Fruit fly (Drosophila melanogaster) whole organism, embryonic: ENCODE data around the gene dome.

Experiments used
- Atf3 ChIP-seq: fragments of 200-800 bp; sonication (Bioruptor generic); optimal IDR thresholded peaks from 3 replicates; lab custom pipeline; 2016; ENCODE audit warnings: missing biosample characterization, missing genetic modification characterization
- CG10979 ChIP-seq: fragments of 200-800 bp; sonication (Bioruptor generic); optimal IDR thresholded peaks from 2 replicates; lab custom pipeline; 2018; ENCODE audit warnings: missing biosample characterization, mild to moderate bottlenecking, missing genetic modification characterization, moderate library complexity
- CG12071 ChIP-seq: fragments of 200-800 bp; sonication (Bioruptor generic); optimal IDR thresholded peaks from 3 replicates; lab custom pipeline; 2018; ENCODE audit warnings: missing biosample characterization, mild to moderate bottlenecking, missing genetic modification characterization
- CG12155 ChIP-seq: fragments of 200-800 bp; sonication (Bioruptor generic); optimal IDR thresholded peaks from 3 replicates; lab custom pipeline; 2016; ENCODE audit warnings: missing biosample characterization, missing genetic modification characterization
- CG12219 ChIP-seq: fragments of 200-800 bp; sonication (Bioruptor generic); optimal IDR thresholded peaks from 3 replicates; lab custom pipeline; 2018; ENCODE audit warnings: missing biosample characterization, mild to moderate bottlenecking, missing genetic modification characterization
- CG12236 ChIP-seq: fragments of 200-800 bp; sonication (Bioruptor generic); optimal IDR thresholded peaks from 2 replicates; lab custom pipeline; 2016; ENCODE audit warnings: missing biosample characterization, missing genetic modification characterization
- CG12769 ChIP-seq: fragments of 200-800 bp; sonication (Bioruptor generic); optimal IDR thresholded peaks from 2 replicates; lab custom pipeline; 2019; ENCODE audit warnings: missing biosample characterization, mild to moderate bottlenecking, missing genetic modification characterization, moderate library complexity
- CG13424 ChIP-seq: fragments of 200-800 bp; sonication (Bioruptor generic); optimal IDR thresholded peaks from 2 replicates; lab custom pipeline; 2019; ENCODE audit warnings: missing biosample characterization, mild to moderate bottlenecking, missing genetic modification characterization, moderate library complexity
- CG13624 ChIP-seq: fragments of 200-800 bp; sonication (Bioruptor generic); optimal IDR thresholded peaks from 2 replicates; lab custom pipeline; 2016; ENCODE audit warnings: missing biosample characterization, missing genetic modification characterization
- CG14860 ChIP-seq: fragments of 200-800 bp; sonication (Bioruptor generic); IDR thresholded peaks from 3 replicates; pipeline ENCODE4 v1.3.6; 2022; ENCODE audit warnings: missing biosample characterization, missing genetic modification characterization; ENCODE audit not compliant: partially characterized antibody
- CG15269 ChIP-seq: fragments of 200-800 bp; sonication (Bioruptor generic); optimal IDR thresholded peaks from 2 replicates; lab custom pipeline; 2018; ENCODE audit warnings: missing biosample characterization, mild to moderate bottlenecking, missing genetic modification characterization, moderate library complexity
- CG2129 ChIP-seq: fragments of 200-800 bp; sonication (Bioruptor generic); IDR thresholded peaks from 2 replicates; pipeline ENCODE4 v1.3.6; 2022; ENCODE audit warnings: missing biosample characterization, missing genetic modification characterization; ENCODE audit not compliant: partially characterized antibody
- CG2712 ChIP-seq: fragments of 200-800 bp; optimal IDR thresholded peaks from 3 replicates; lab custom pipeline; 2019; ENCODE audit warnings: missing biosample characterization, mild to moderate bottlenecking, missing genetic modification characterization, moderate library complexity
- CG31441 ChIP-seq: fragments of 200-800 bp; sonication (Bioruptor generic); IDR thresholded peaks from 2 replicates; pipeline ENCODE4 v1.3.6; 2022; ENCODE audit warnings: missing biosample characterization, missing genetic modification characterization
- CG42726 ChIP-seq: fragments of 200-800 bp; sonication (Bioruptor generic); IDR thresholded peaks from 2 replicates; pipeline ENCODE4 v1.3.6; 2022; ENCODE audit warnings: missing biosample characterization, missing genetic modification characterization; ENCODE audit not compliant: partially characterized antibody
- CG4854 ChIP-seq: fragments of 200-800 bp; sonication (Bioruptor generic); optimal IDR thresholded peaks from 2 replicates; lab custom pipeline; 2016; ENCODE audit warnings: missing biosample characterization, missing genetic modification characterization, inconsistent platforms
- CG7372 ChIP-seq: fragments of 200-800 bp; sonication (Bioruptor generic); IDR thresholded peaks from 2 replicates; pipeline ENCODE4 v1.3.6; 2022; ENCODE audit warnings: missing biosample characterization, missing genetic modification characterization
- CG7928 ChIP-seq: fragments of 200-800 bp; sonication (Bioruptor generic); optimal IDR thresholded peaks from 2 replicates; lab custom pipeline; 2017; ENCODE audit warnings: missing biosample characterization, mild to moderate bottlenecking, missing genetic modification characterization
- Dip2 ChIP-seq: fragments of 200-800 bp; sonication (Bioruptor generic); IDR thresholded peaks from 2 replicates; pipeline ENCODE4 v1.3.6; 2022; ENCODE audit warnings: missing biosample characterization, missing genetic modification characterization
- Doc3 ChIP-seq: fragments of 200-800 bp; sonication (Bioruptor generic); IDR thresholded peaks from 3 replicates; pipeline ENCODE4 v1.3.6; 2022; ENCODE audit warnings: missing biosample characterization, missing genetic modification characterization; ENCODE audit not compliant: partially characterized antibody
- E2f1 ChIP-seq: fragments of 200-800 bp; sonication (Bioruptor generic); IDR thresholded peaks from 2 replicates; pipeline ENCODE4 v1.3.6; 2022; ENCODE audit warnings: missing biosample characterization, missing genetic modification characterization
- H15 ChIP-seq: fragments of 200-800 bp; sonication (Bioruptor generic); IDR thresholded peaks from 3 replicates; pipeline ENCODE4 v1.3.6; 2022; ENCODE audit warnings: missing biosample characterization, missing genetic modification characterization
- Hr39 ChIP-seq: fragments of >200 bp; optimal IDR thresholded peaks from 2 replicates; lab custom pipeline; 2017
- Hr78 ChIP-seq, 2 experiments: fragments of 200-800 bp in 1 of 2; fragments of >200 bp in 1 of 2; sonication (Bioruptor generic) in 1 of 2; optimal IDR thresholded peaks; 2 replicates each; lab custom pipeline; 2017 to 2019; ENCODE audit warnings: missing biosample characterization in 2 of 2, missing genetic modification characterization in 2 of 2, mild to moderate bottlenecking in 1 of 2, moderate library complexity in 1 of 2
- Mad ChIP-seq: fragments of 200-800 bp; sonication (Bioruptor generic); optimal IDR thresholded peaks from 2 replicates; lab custom pipeline; 2016; ENCODE audit warnings: missing biosample characterization, missing genetic modification characterization
- Mes4 ChIP-seq: fragments of 200-800 bp; sonication (Bioruptor generic); optimal IDR thresholded peaks from 2 replicates; lab custom pipeline; 2016; ENCODE audit warnings: missing biosample characterization, missing genetic modification characterization
- Opbp ChIP-seq: fragments of 200-800 bp; sonication (Bioruptor generic); IDR thresholded peaks from 3 replicates; pipeline ENCODE4 v1.3.6; 2022; ENCODE audit warnings: missing biosample characterization, missing genetic modification characterization; ENCODE audit not compliant: partially characterized antibody
- PHDP ChIP-seq: fragments of 200-800 bp; sonication (Bioruptor generic); optimal IDR thresholded peaks from 3 replicates; lab custom pipeline; 2018; ENCODE audit warnings: missing biosample characterization, mild to moderate bottlenecking, missing genetic modification characterization, moderate library complexity
- Side ChIP-seq: fragments of 200-800 bp; sonication (Bioruptor generic); optimal IDR thresholded peaks from 2 replicates; lab custom pipeline; 2016; ENCODE audit warnings: missing biosample characterization, missing genetic modification characterization
- Xrp1 ChIP-seq: fragments of 200-800 bp; sonication (Bioruptor generic); IDR thresholded peaks from 2 replicates; pipeline ENCODE4 v1.3.6; 2022; ENCODE audit warnings: missing biosample characterization, missing genetic modification characterization
- ac ChIP-seq: fragments of 200-800 bp; sonication (Bioruptor generic); optimal IDR thresholded peaks from 3 replicates; lab custom pipeline; 2017; ENCODE audit warnings: missing biosample characterization, mild to moderate bottlenecking, missing genetic modification characterization
- dan ChIP-seq: fragments of 200-800 bp; sonication (Bioruptor generic); IDR thresholded peaks from 2 replicates; pipeline ENCODE4 v1.3.6; 2022; ENCODE audit warnings: missing biosample characterization, missing genetic modification characterization
- gcm ChIP-seq: fragments of 200-800 bp; sonication (Bioruptor generic); optimal IDR thresholded peaks from 2 replicates; lab custom pipeline; 2019; ENCODE audit warnings: missing biosample characterization, mild to moderate bottlenecking, missing genetic modification characterization, moderate library complexity
- h ChIP-seq: fragments of >200 bp; optimal IDR thresholded peaks from 2 replicates; lab custom pipeline; 2017
- jumu ChIP-seq: fragments of 200-800 bp; sonication (Bioruptor generic); optimal IDR thresholded peaks from 3 replicates; lab custom pipeline; 2016; ENCODE audit warnings: missing biosample characterization, missing genetic modification characterization
- klu ChIP-seq: fragments of 200-800 bp; sonication (Bioruptor generic); IDR thresholded peaks from 2 replicates; pipeline ENCODE4 v1.3.6; 2022; ENCODE audit warnings: missing biosample characterization, missing genetic modification characterization
- knrl ChIP-seq: fragments of 200-800 bp; sonication (Bioruptor generic); IDR thresholded peaks from 3 replicates; pipeline ENCODE4 v1.3.6; 2022; ENCODE audit warnings: missing biosample characterization, missing genetic modification characterization; ENCODE audit not compliant: partially characterized antibody
- lilli ChIP-seq: fragments of 200-800 bp; sonication (Bioruptor generic); optimal IDR thresholded peaks from 3 replicates; lab custom pipeline; 2016; ENCODE audit warnings: missing biosample characterization, missing genetic modification characterization
- nom ChIP-seq: fragments of 200-800 bp; sonication (Bioruptor generic); optimal IDR thresholded peaks from 2 replicates; lab custom pipeline; 2017; ENCODE audit warnings: missing biosample characterization, missing genetic modification characterization, mild to moderate bottlenecking, moderate library complexity, missing genetic modification reagents
- odd ChIP-seq: fragments of 200-800 bp; sonication (Bioruptor generic); optimal IDR thresholded peaks from 2 replicates; lab custom pipeline; 2017; ENCODE audit warnings: missing biosample characterization, mild to moderate bottlenecking, missing genetic modification characterization
- pfk ChIP-seq: fragments of 200-800 bp; sonication (Bioruptor generic); optimal IDR thresholded peaks from 2 replicates; lab custom pipeline; 2018; ENCODE audit warnings: missing biosample characterization, mild to moderate bottlenecking, missing genetic modification characterization, moderate library complexity
- ro ChIP-seq: fragments of 200-800 bp; sonication (Bioruptor generic); IDR thresholded peaks from 2 replicates; pipeline ENCODE4 v1.3.6; 2022; ENCODE audit warnings: missing biosample characterization, missing genetic modification characterization
- sens ChIP-seq: fragments of 200-800 bp; sonication (Bioruptor generic); peaks from one replicate; lab custom pipeline; 2016; ENCODE audit warnings: missing biosample characterization, missing genetic modification characterization
- tio ChIP-seq: fragments of 200-800 bp; sonication (Bioruptor generic); optimal IDR thresholded peaks from 2 replicates; lab custom pipeline; 2017; ENCODE audit warnings: missing biosample characterization, missing genetic modification characterization, inconsistent platforms
- trh ChIP-seq: fragments of 200-800 bp; sonication (Bioruptor generic); optimal IDR thresholded peaks from 2 replicates; lab custom pipeline; 2016; ENCODE audit warnings: missing biosample characterization, missing genetic modification characterization
- vnd ChIP-seq: fragments of 200-800 bp; sonication (Bioruptor generic); IDR thresholded peaks from 3 replicates; pipeline ENCODE4 v1.3.6; 2022; ENCODE audit warnings: missing biosample characterization, missing genetic modification characterization; ENCODE audit not compliant: partially characterized antibody
- vvl ChIP-seq: fragments of 200-800 bp; sonication (Bioruptor generic); IDR thresholded peaks from 2 replicates; pipeline ENCODE4 v1.3.6; 2022; ENCODE audit warnings: missing biosample characterization, missing genetic modification characterization

Gene dome

dm6 chrX:19662583-19663195, 20.6 kb downstream of the dome start (continued):
- no peak for TF ChIP-seq knrl (GFP tag; lab: Robert Waterston, UW)
- no peak for TF ChIP-seq ac (GFP tag; lab: Kevin White, UChicago)
- TF ChIP-seq CG2129 (GFP tag; lab: Robert Waterston, UW), result no peak

- 0 out of 3 replicates have a peak, but pooled peaks have one; percentile 46 for TF ChIP-seq vnd (GFP tag; lab: Robert Waterston, UW)
- TF ChIP-seq PHDP (tag; lab: Kevin White, UChicago), result no peak
- peak; percentile 32 for TF ChIP-seq Atf3 (GFP tag; lab: Kevin White, UChicago)
- peak; percentile 36 for TF ChIP-seq CG13424
- no peak for TF ChIP-seq Dip2 (GFP tag; lab: Robert Waterston, UW)
- TF ChIP-seq CG7372, result peak; percentile 32; the same call in 1 of the 2 replicates
- no peak for TF ChIP-seq h (lab: Kevin White, UChicago)
- TF ChIP-seq CG12155, result peak; percentile 50
- TF ChIP-seq tio (GFP tag; lab: Kevin White, UChicago), result no peak
- TF ChIP-seq CG10979, result peak; percentile 6
- TF ChIP-seq Side (GFP tag; lab: Kevin White, UChicago), result peak; percentile 43
- no peak for TF ChIP-seq trh
- no peak for TF ChIP-seq nom
- peak; percentile 62 for TF ChIP-seq Mad (GFP tag; lab: Kevin White, UChicago)
- TF ChIP-seq gcm (GFP tag; lab: Kevin White, UChicago), result no peak
- no peak for TF ChIP-seq CG14860 (GFP tag; lab: Robert Waterston, UW)
- TF ChIP-seq CG15269, result no peak
- TF ChIP-seq CG12071, result no peak
- TF ChIP-seq Hr78 (GFP tag; optimal IDR thresholded peaks at IDR 0.05; lab: Kevin White, UChicago), result no peak
- no peak for TF ChIP-seq ro (GFP tag; lab: Robert Waterston, UW)
- peak; percentile 94 for TF ChIP-seq sens (GFP tag; lab: Kevin White, UChicago)
- no peak for TF ChIP-seq pfk (GFP tag; lab: Kevin White, UChicago)
- TF ChIP-seq Hr39 (lab: Kevin White, UChicago), result no peak
- 0 out of 2 replicates have a peak, but pooled peaks have one; percentile 30 for TF ChIP-seq dan (GFP tag; lab: Robert Waterston, UW)
- no peak for TF ChIP-seq CG7928
- TF ChIP-seq CG12219 (GFP tag; lab: Kevin White, UChicago), result no peak
- TF ChIP-seq lilli (GFP tag; lab: Kevin White, UChicago), result peak; percentile 69
- TF ChIP-seq CG4854 (GFP tag; lab: Kevin White, UChicago), result no peak
- peak; percentile 60 for TF ChIP-seq Xrp1 (GFP tag; lab: Robert Waterston, UW)
- peak; percentile 78 for TF ChIP-seq jumu (GFP tag; lab: Kevin White, UChicago)
- peak; percentile 42; the same call in 1 of the 2 replicates for TF ChIP-seq E2f1
- peak; percentile 46; the same call in 1 of the 3 replicates for TF ChIP-seq H15 (GFP tag; lab: Robert Waterston, UW)
- peak; percentile 54 for TF ChIP-seq vvl (GFP tag; lab: Robert Waterston, UW)
- TF ChIP-seq CG12236 (GFP tag; lab: Kevin White, UChicago), result no peak
- TF ChIP-seq CG12769, result no peak
- TF ChIP-seq Doc3 (GFP tag; lab: Robert Waterston, UW), result no peak
- TF ChIP-seq CG13624, result peak; percentile 59
- no peak for TF ChIP-seq CG42726 (GFP tag; lab: Robert Waterston, UW)
- TF ChIP-seq CG2712 (tag; lab: Kevin White, UChicago), result no peak
- TF ChIP-seq CG31441 (GFP tag; lab: Robert Waterston, UW), result no peak
- no peak for TF ChIP-seq odd
- no peak for TF ChIP-seq Opbp (GFP tag; lab: Robert Waterston, UW)
- TF ChIP-seq klu, result peak; percentile 58
- TF ChIP-seq Mes4 (GFP tag; lab: Kevin White, UChicago), result peak; percentile 61
Observed at dm6 chrX:19651757-19652419, 31.4 kb downstream of the dome start, which contains the start of the genes Ranbp21 and Elys. Ranbp21 (minus strand) TSS chrX:19652269. Elys (plus strand) TSS chrX:19652305.
